Fruit fly (Drosophila melanogaster) whole organism, embryonic: Measurements from ENCODE around the gene Glt.

ENCODE experiments used
- Blimp-1 ChIP-seq: fragments of 200-800 bp; sonication (Bioruptor generic); optimal IDR thresholded peaks from 3 replicates; lab custom pipeline; 2018; ENCODE audit warnings: missing biosample characterization, missing genetic modification characterization, mild to moderate bottlenecking, moderate library complexity, missing genetic modification reagents
- CG10543 ChIP-seq: fragments of 200-800 bp; sonication (Bioruptor generic); optimal IDR thresholded peaks from 3 replicates; lab custom pipeline; 2017; ENCODE audit warnings: missing biosample characterization, mild to moderate bottlenecking, missing genetic modification characterization, moderate library complexity
- CG11456 ChIP-seq: fragments of 200-800 bp; sonication (Bioruptor generic); IDR thresholded peaks from 3 replicates; pipeline ENCODE4 v1.3.6; 2022; ENCODE audit warnings: missing biosample characterization, missing genetic modification characterization
- CG11560 ChIP-seq: fragments of 200-800 bp; sonication (Bioruptor generic); IDR thresholded peaks from 3 replicates; pipeline ENCODE4 v1.3.6; 2022; ENCODE audit warnings: missing biosample characterization, missing genetic modification characterization
- CG12299 ChIP-seq: fragments of 200-800 bp; sonication (Bioruptor generic); optimal IDR thresholded peaks from 2 replicates; lab custom pipeline; 2018; ENCODE audit warnings: missing biosample characterization, mild to moderate bottlenecking, missing genetic modification characterization
- CG12391 ChIP-seq: fragments of 200-800 bp; sonication (Bioruptor generic); optimal IDR thresholded peaks from 3 replicates; lab custom pipeline; 2018; ENCODE audit warnings: missing biosample characterization, mild to moderate bottlenecking, missing genetic modification characterization, moderate library complexity
- CG12659 ChIP-seq: fragments of 200-800 bp; sonication (Bioruptor generic); optimal IDR thresholded peaks from 3 replicates; lab custom pipeline; 2017; ENCODE audit warnings: mild to moderate bottlenecking, missing biosample characterization, missing genetic modification reagents, missing genetic modification characterization
- CG14014 ChIP-seq: fragments of 200-800 bp; sonication (Bioruptor generic); IDR thresholded peaks from 2 replicates; pipeline ENCODE4 v1.3.6; 2022; ENCODE audit warnings: missing biosample characterization, missing genetic modification characterization
- CG14050 ChIP-seq: fragments of 200-800 bp; sonication (Bioruptor generic); IDR thresholded peaks from 3 replicates; pipeline ENCODE4 v1.3.6; 2022; ENCODE audit warnings: missing biosample characterization, missing genetic modification characterization
- CG14441 ChIP-seq: fragments of 200-800 bp; sonication (Bioruptor generic); IDR thresholded peaks from 2 replicates; pipeline ENCODE4 v1.3.6; 2022; ENCODE audit warnings: missing biosample characterization, missing genetic modification characterization
- CG16863 ChIP-seq: fragments of 200-800 bp; sonication (Bioruptor generic); optimal IDR thresholded peaks from 3 replicates; lab custom pipeline; 2016; ENCODE audit warnings: missing biosample characterization, missing genetic modification characterization
- CG2889 ChIP-seq: fragments of 200-800 bp; sonication (Bioruptor generic); IDR thresholded peaks from 3 replicates; pipeline ENCODE4 v1.3.6; 2022; ENCODE audit warnings: missing biosample characterization, missing genetic modification characterization
- CG3995 ChIP-seq: fragments of 200-800 bp; sonication (Bioruptor generic); optimal IDR thresholded peaks from 3 replicates; lab custom pipeline; 2016; ENCODE audit warnings: missing biosample characterization, missing genetic modification characterization
- CG42726 ChIP-seq: fragments of 200-800 bp; sonication (Bioruptor generic); IDR thresholded peaks from 2 replicates; pipeline ENCODE4 v1.3.6; 2022; ENCODE audit warnings: missing biosample characterization, missing genetic modification characterization; ENCODE audit not compliant: partially characterized antibody
- CG4404 ChIP-seq: fragments of 200-800 bp; sonication (Bioruptor generic); IDR thresholded peaks from 2 replicates; pipeline ENCODE4 v1.3.6; 2022; ENCODE audit warnings: missing biosample characterization, missing genetic modification characterization
- CG6765 ChIP-seq: fragments of 200-800 bp; sonication (Bioruptor generic); optimal IDR thresholded peaks from 3 replicates; lab custom pipeline; 2017; ENCODE audit warnings: missing biosample characterization, mild to moderate bottlenecking, missing genetic modification characterization
- CG8924 ChIP-seq: fragments of 200-800 bp; optimal IDR thresholded peaks from 3 replicates; lab custom pipeline; 2019; ENCODE audit warnings: missing biosample characterization, mild to moderate bottlenecking, missing genetic modification characterization, moderate library complexity
- CG8944 ChIP-seq: fragments of 200-800 bp; sonication (Bioruptor generic); optimal IDR thresholded peaks from 3 replicates; lab custom pipeline; 2016; ENCODE audit warnings: missing biosample characterization, missing genetic modification characterization
- CHES-1-like ChIP-seq: fragments of 200-800 bp; sonication (Bioruptor generic); optimal IDR thresholded peaks from 2 replicates; lab custom pipeline; 2016; ENCODE audit warnings: missing biosample characterization, missing genetic modification characterization
- D ChIP-seq, 2 experiments: fragments of 200-800 bp in 1 of 2; fragments of >200 bp in 1 of 2; sonication (Bioruptor generic) in 1 of 2; optimal IDR thresholded peaks; 2 replicates in 1 of 2; 3 replicates in 1 of 2; lab custom pipeline; 2017; ENCODE audit warnings: mild to moderate bottlenecking in 1 of 2, missing biosample characterization in 1 of 2, missing genetic modification characterization in 1 of 2, missing genetic modification reagents in 1 of 2
- Dad ChIP-seq: fragments of 200-800 bp; sonication (Bioruptor generic); optimal IDR thresholded peaks from 3 replicates; lab custom pipeline; 2016; ENCODE audit warnings: missing biosample characterization, missing genetic modification characterization
- Deaf1 ChIP-seq: fragments of 200-800 bp; optimal IDR thresholded peaks from 3 replicates; lab custom pipeline; 2019; ENCODE audit warnings: missing biosample characterization, mild to moderate bottlenecking, missing genetic modification characterization, moderate library complexity
- E2f2 ChIP-seq: fragments of 200-800 bp; sonication (Bioruptor generic); IDR thresholded peaks from 2 replicates; pipeline ENCODE4 v1.3.6; 2022; ENCODE audit warnings: missing biosample characterization, missing genetic modification characterization
- Gug ChIP-seq: fragments of 200-800 bp; sonication (Bioruptor generic); IDR thresholded peaks from 4 replicates; pipeline ENCODE4 v1.3.6; 2022; ENCODE audit warnings: missing biosample characterization, missing genetic modification characterization
- HLH4C ChIP-seq: fragments of 200-800 bp; sonication (Bioruptor generic); IDR thresholded peaks from 3 replicates; pipeline ENCODE4 v1.3.6; 2022; ENCODE audit warnings: missing biosample characterization, missing genetic modification characterization; ENCODE audit not compliant: partially characterized antibody
- Lim3 ChIP-seq: fragments of 200-800 bp; sonication (Bioruptor generic); IDR thresholded peaks from 2 replicates; pipeline ENCODE4 v1.3.6; 2022; ENCODE audit warnings: missing biosample characterization, missing genetic modification characterization
- MTF-1 ChIP-seq: fragments of 200-800 bp; sonication (Bioruptor generic); optimal IDR thresholded peaks from 2 replicates; lab custom pipeline; 2018; ENCODE audit warnings: missing biosample characterization, mild to moderate bottlenecking, missing genetic modification characterization, borderline replicate concordance
- Max ChIP-seq: fragments of 200-800 bp; sonication (Bioruptor generic); optimal IDR thresholded peaks from 2 replicates; lab custom pipeline; 2016; ENCODE audit warnings: missing biosample characterization, mild to moderate bottlenecking, missing genetic modification characterization
- Nf-YC ChIP-seq: fragments of 200-800 bp; optimal IDR thresholded peaks from 3 replicates; lab custom pipeline; 2019; ENCODE audit warnings: missing biosample characterization, mild to moderate bottlenecking, missing genetic modification characterization, moderate library complexity
- Ravus ChIP-seq: fragments of 200-800 bp; sonication (Bioruptor generic); IDR thresholded peaks from 2 replicates; pipeline ENCODE4 v1.3.6; 2022; ENCODE audit warnings: missing biosample characterization, missing genetic modification characterization
- Sin3A ChIP-seq: fragments of >200 bp; optimal IDR thresholded peaks from 2 replicates; lab custom pipeline; 2018
- Tbp ChIP-seq: fragments of >200 bp; optimal IDR thresholded peaks from 2 replicates; lab custom pipeline; 2018; ENCODE audit warnings: missing biosample characterization, missing genetic modification characterization
- bab2 ChIP-seq: fragments of 200-800 bp; sonication (Bioruptor generic); optimal IDR thresholded peaks from 2 replicates; lab custom pipeline; 2016; ENCODE audit warnings: missing biosample characterization, missing genetic modification characterization
- bigmax ChIP-seq: fragments of 200-800 bp; sonication (Bioruptor generic); optimal IDR thresholded peaks from 2 replicates; lab custom pipeline; 2018; ENCODE audit warnings: missing biosample characterization, mild to moderate bottlenecking, missing genetic modification characterization
- cas ChIP-seq: fragments of 200-800 bp; sonication (Bioruptor generic); IDR thresholded peaks from 2 replicates; pipeline ENCODE4 v1.3.6; 2022; ENCODE audit warnings: missing biosample characterization, missing genetic modification characterization
- danr ChIP-seq: fragments of 200-800 bp; sonication (Bioruptor generic); IDR thresholded peaks from 2 replicates; pipeline ENCODE4 v1.3.6; 2022; ENCODE audit warnings: missing biosample characterization, missing genetic modification characterization
- dati ChIP-seq: fragments of 200-800 bp; sonication (Bioruptor generic); IDR thresholded peaks from 2 replicates; pipeline ENCODE4 v1.3.6; 2022; ENCODE audit warnings: missing biosample characterization, missing genetic modification characterization
- emc ChIP-seq: fragments of 200-800 bp; sonication (Bioruptor generic); optimal IDR thresholded peaks from 2 replicates; lab custom pipeline; 2016; ENCODE audit warnings: missing biosample characterization, missing genetic modification characterization
- kah ChIP-seq: fragments of 200-800 bp; sonication (Bioruptor generic); optimal IDR thresholded peaks from 2 replicates; lab custom pipeline; 2018; ENCODE audit warnings: missing biosample characterization, mild to moderate bottlenecking, missing genetic modification characterization
- peb ChIP-seq: fragments of 200-800 bp; sonication (Bioruptor generic); IDR thresholded peaks from 2 replicates; pipeline ENCODE4 v1.3.6; 2022; ENCODE audit warnings: missing biosample characterization, missing genetic modification characterization
- ro ChIP-seq: fragments of 200-800 bp; sonication (Bioruptor generic); IDR thresholded peaks from 2 replicates; pipeline ENCODE4 v1.3.6; 2022; ENCODE audit warnings: missing biosample characterization, missing genetic modification characterization
- row ChIP-seq: fragments of 200-800 bp; sonication (Bioruptor generic); IDR thresholded peaks from 3 replicates; pipeline ENCODE4 v1.3.6; 2022; ENCODE audit warnings: missing biosample characterization, missing genetic modification characterization
- scrt ChIP-seq: fragments of 200-800 bp; sonication (Bioruptor generic); optimal IDR thresholded peaks from 2 replicates; lab custom pipeline; 2018; ENCODE audit warnings: missing biosample characterization, mild to moderate bottlenecking, missing genetic modification characterization, moderate library complexity
- shn ChIP-seq: fragments of 200-800 bp; sonication (Bioruptor generic); optimal IDR thresholded peaks from 3 replicates; lab custom pipeline; 2016; ENCODE audit warnings: missing biosample characterization, missing genetic modification characterization
- sim ChIP-seq: fragments of 200-800 bp; sonication (Bioruptor generic); IDR thresholded peaks from 2 replicates; pipeline ENCODE4 v1.3.6; 2022; ENCODE audit warnings: missing biosample characterization, missing genetic modification characterization
- so ChIP-seq: fragments of 200-800 bp; sonication (Bioruptor generic); IDR thresholded peaks from 3 replicates; pipeline ENCODE4 v1.3.6; 2022; ENCODE audit warnings: missing biosample characterization, missing genetic modification characterization
- tgo ChIP-seq: fragments of 200-800 bp; sonication (Bioruptor generic); IDR thresholded peaks from 3 replicates; pipeline ENCODE4 v1.3.6; 2022; ENCODE audit warnings: missing biosample characterization, missing genetic modification characterization
- vvl ChIP-seq: fragments of 200-800 bp; sonication (Bioruptor generic); IDR thresholded peaks from 2 replicates; pipeline ENCODE4 v1.3.6; 2022; ENCODE audit warnings: missing biosample characterization, missing genetic modification characterization
- wdn ChIP-seq: fragments of 200-800 bp; sonication (Bioruptor generic); IDR thresholded peaks from 2 replicates; pipeline ENCODE4 v1.3.6; 2022; ENCODE audit warnings: missing biosample characterization, missing genetic modification characterization
- wek ChIP-seq: fragments of 200-800 bp; sonication (Bioruptor generic); optimal IDR thresholded peaks from 3 replicates; lab custom pipeline; 2018; ENCODE audit warnings: missing biosample characterization, mild to moderate bottlenecking, missing genetic modification characterization, moderate library complexity

The Glt gene

dm6 chr2L:8691292-8691975 lies 18.9 kb downstream of the Glt start (continued):
- peak; percentile 47 for TF ChIP-seq shn (GFP tag; lab: Kevin White, UChicago)
- 0 out of 2 replicates have a peak, but pooled peaks have one; percentile 63 for TF ChIP-seq CG14441 (GFP tag; lab: Robert Waterston, UW)
- peak; percentile 75 for TF ChIP-seq Max (GFP tag; lab: Kevin White, UChicago)
- TF ChIP-seq CG14014 (GFP tag; lab: Robert Waterston, UW): peak; percentile 72
- TF ChIP-seq Deaf1 (tag; lab: Kevin White, UChicago): peak; percentile 69
- no peak for TF ChIP-seq Ravus (GFP tag; lab: Robert Waterston, UW)
- TF ChIP-seq CG11560 (tag; lab: Robert Waterston, UW): peak; percentile 66; the same call in 1 of the 3 replicates
- TF ChIP-seq wdn (GFP tag; lab: Robert Waterston, UW): 0 out of 2 replicates have a peak, but pooled peaks have one; percentile 34
- TF ChIP-seq Blimp-1 (GFP tag; lab: Kevin White, UChicago): peak; percentile 87
- TF ChIP-seq CG11456 (GFP tag; lab: Robert Waterston, UW): peak; percentile 31; the same call in 1 of the 3 replicates
- TF ChIP-seq E2f2: peak; percentile 60
- TF ChIP-seq CG12391: peak; percentile 93
- no peak for TF ChIP-seq sim (GFP tag; lab: Robert Waterston, UW)
- peak; percentile 85 for TF ChIP-seq Nf-YC (tag; lab: Kevin White, UChicago)
- peak; percentile 75 for TF ChIP-seq scrt (GFP tag; lab: Kevin White, UChicago)
- TF ChIP-seq Sin3A: no peak
- TF ChIP-seq CG12659 (GFP tag; lab: Kevin White, UChicago): peak; percentile 89
- TF ChIP-seq vvl (GFP tag; lab: Robert Waterston, UW): peak; percentile 85
- TF ChIP-seq CG3995 (GFP tag; lab: Kevin White, UChicago): peak; percentile 39
- TF ChIP-seq HLH4C (GFP tag; lab: Robert Waterston, UW): no peak
- no peak for TF ChIP-seq bigmax (GFP tag; lab: Kevin White, UChicago)
- no peak for TF ChIP-seq CG42726 (GFP tag; lab: Robert Waterston, UW)
- TF ChIP-seq bab2 (GFP tag; lab: Kevin White, UChicago): peak; percentile 17
- peak; percentile 63; the same call in 2 of the 3 replicates for TF ChIP-seq CG2889 (GFP tag; lab: Robert Waterston, UW)
- peak; percentile 82 for TF ChIP-seq kah (GFP tag; lab: Kevin White, UChicago)
- peak; percentile 33; the same call in 1 of the 3 replicates for TF ChIP-seq CG14050
- TF ChIP-seq peb (GFP tag; lab: Robert Waterston, UW): peak; percentile 4
- peak; percentile 29; the same call in 1 of the 2 replicates for TF ChIP-seq danr (GFP tag; lab: Robert Waterston, UW)
- TF ChIP-seq CG6765 (GFP tag; lab: Kevin White, UChicago): peak; percentile 83
- peak; percentile 42 for TF ChIP-seq CG8944 (GFP tag; lab: Kevin White, UChicago)
- peak; percentile 27 for TF ChIP-seq wek (GFP tag; lab: Kevin White, UChicago)
- TF ChIP-seq dati (GFP tag; lab: Robert Waterston, UW): no peak
- no peak for TF ChIP-seq Tbp (GFP tag; lab: Kevin White, UChicago)
- peak; percentile 48 for TF ChIP-seq CG16863 (GFP tag; lab: Kevin White, UChicago)
- no peak for TF ChIP-seq CHES-1-like (GFP tag; lab: Kevin White, UChicago)
- TF ChIP-seq CG10543: peak; percentile 92
- peak; percentile 81 for TF ChIP-seq CG12299 (tag; lab: Kevin White, UChicago)
- no peak for TF ChIP-seq emc (GFP tag; lab: Kevin White, UChicago)
- no peak for TF ChIP-seq D (optimal IDR thresholded peaks at IDR 0.05; lab: Kevin White, UChicago)
- TF ChIP-seq D (GFP tag; optimal IDR thresholded peaks at IDR 0.05; lab: Kevin White, UChicago): peak; percentile 91
- no peak for TF ChIP-seq Lim3 (GFP tag; lab: Robert Waterston, UW)
- no peak for TF ChIP-seq cas (GFP tag; lab: Robert Waterston, UW)
- peak; percentile 57 for TF ChIP-seq Dad (GFP tag; lab: Kevin White, UChicago)
- peak; percentile 72; the same call in 2 of the 3 replicates for TF ChIP-seq tgo (GFP tag; lab: Robert Waterston, UW)
- TF ChIP-seq MTF-1 (GFP tag; lab: Kevin White, UChicago): no peak
- peak; percentile 94 for TF ChIP-seq CG8924 (tag; lab: Kevin White, UChicago)
- TF ChIP-seq Gug (GFP tag; lab: Robert Waterston, UW): peak; percentile 60; the same call in 2 of the 4 replicates
- TF ChIP-seq ro (GFP tag; lab: Robert Waterston, UW): peak; percentile 38
- TF ChIP-seq row (GFP tag; lab: Robert Waterston, UW): peak; percentile 87
- TF ChIP-seq CG4404: peak; percentile 36
- peak; percentile 78; the same call in 1 of the 3 replicates for TF ChIP-seq so
